Worm (Caenorhabditis elegans) whole organism, L1 larva: ENCODE results near the gene ZK1240.8.

Source experiments
- aha-1 ChIP-seq: fragments of 150-350 bp; optimal IDR thresholded peaks from 2 replicates; lab custom pipeline; 2014; ENCODE audit warnings: missing biosample characterization, missing genetic modification characterization
- nhr-20 ChIP-seq: sonication (generic microtip); optimal IDR thresholded peaks from 2 replicates; lab custom pipeline; 2016; ENCODE audit warnings: mild to moderate bottlenecking, missing genetic modification characterization, missing compliant biosample characterization
- nhr-85 ChIP-seq: sonication (generic microtip); peaks from one replicate; lab custom pipeline; 2016; ENCODE audit warnings: missing genetic modification characterization, inconsistent platforms, missing compliant biosample characterization
- rnt-1 ChIP-seq: sonication (generic microtip); optimal IDR thresholded peaks from 2 replicates; lab custom pipeline; 2016; ENCODE audit warnings: mild to moderate bottlenecking, missing genetic modification characterization, moderate library complexity, missing compliant biosample characterization
- unc-130 ChIP-seq: fragments of 150-350 bp; optimal IDR thresholded peaks from 2 replicates; lab custom pipeline; 2017; ENCODE audit warnings: missing biosample characterization, missing genetic modification characterization, inconsistent platforms
- unc-62 ChIP-seq: fragments of 150-350 bp; optimal IDR thresholded peaks from 2 replicates; lab custom pipeline; 2014; ENCODE audit warnings: missing biosample characterization, missing genetic modification reagents, missing genetic modification characterization

- TF ChIP-seq aha-1 (tag; lab: Kevin White, UChicago) (no peak), rnt-1 (tag; lab: Kevin White, UChicago) (no peak), unc-130 (tag; lab: Kevin White, UChicago) (no peak), unc-62 (GFP tag; lab: Kevin White, UChicago) (no peak), nhr-20 (tag; lab: Kevin White, UChicago) (no peak), nhr-85 (tag; lab: Kevin White, UChicago) (no peak)
Observed at ce11 chrII:2359965-2360364, 31.1 kb upstream of the ZK1240.8 start, which contains the start of gene F43C11.16.
